Worm (Caenorhabditis elegans) whole organism, L2 larva: ENCODE data around the gene lmp-2.

Experiments used
- R02D3.7 ChIP-seq: fragments of 150-350 bp; optimal IDR thresholded peaks from 2 replicates; lab custom pipeline; 2014; ENCODE audit warnings: missing biosample characterization, missing genetic modification characterization
- aly-2 ChIP-seq: fragments of 150-350 bp; optimal IDR thresholded peaks from 2 replicates; lab custom pipeline; 2014; ENCODE audit warnings: missing biosample characterization, missing genetic modification characterization
- ceh-16 ChIP-seq: fragments of 150-350 bp; optimal IDR thresholded peaks from 2 replicates; lab custom pipeline; 2014; ENCODE audit warnings: missing biosample characterization, missing genetic modification characterization
- egl-27 ChIP-seq: sonication (generic microtip); optimal IDR thresholded peaks from 3 replicates; lab custom pipeline; 2017; ENCODE audit warnings: missing biosample characterization, missing genetic modification reagents, missing genetic modification characterization
- nhr-25 ChIP-seq: fragments of 150-350 bp; sonication (generic microtip); optimal IDR thresholded peaks from 3 replicates; lab custom pipeline; 2014; ENCODE audit warnings: missing biosample characterization, missing genetic modification characterization
- ztf-11 ChIP-seq: sonication (generic microtip); optimal IDR thresholded peaks from 2 replicates; lab custom pipeline; 2017; ENCODE audit warnings: missing biosample characterization, missing genetic modification characterization

DNA sequence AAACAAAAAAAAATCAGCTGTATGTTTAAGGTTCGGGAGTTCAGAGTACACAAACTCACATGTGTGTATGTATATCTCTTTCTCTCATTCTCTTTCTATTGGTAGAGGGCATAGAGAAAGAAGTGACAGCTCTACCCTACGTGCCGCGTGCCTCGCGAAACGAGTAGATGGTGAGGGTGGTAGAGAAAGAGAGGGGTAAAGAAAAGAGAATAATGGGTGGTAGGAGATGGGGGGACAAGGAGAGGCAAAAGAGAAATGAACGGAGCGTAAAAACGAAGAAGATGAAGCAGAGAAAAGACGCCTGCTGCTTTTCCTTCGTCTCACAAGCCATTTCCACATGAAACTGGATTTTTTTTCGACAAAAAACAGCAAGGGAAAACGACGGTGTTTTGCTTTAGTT is 32.3 kb upstream of the lmp-2 start:
- TF ChIP-seq ztf-11 (tag; lab: Kevin White, UChicago) (peak; percentile 8), egl-27 (tag; lab: Kevin White, UChicago) (peak; percentile 90), nhr-25 (tag; lab: Kevin White, UChicago) (peak; percentile 93), ceh-16 (tag; lab: Kevin White, UChicago) (no peak), R02D3.7 (tag; lab: Kevin White, UChicago) (no peak), aly-2 (tag; lab: Kevin White, UChicago) (no peak)
